Worm (Caenorhabditis elegans): Measurements from ENCODE around the gene cutl-22.

Gene cutl-22

ce11 chrV:1151324-1151742 is 9.8 kb downstream of the cutl-22 start (continued):
- peak; percentile 79 for TF ChIP-seq zim-3 (tag; optimal IDR thresholded peaks at IDR 0.05)
- peak; percentile 94 for TF ChIP-seq madf-3 (GFP tag; IDR thresholded peaks at IDR 0.05)
- TF ChIP-seq dpl-1 (GFP tag; optimal IDR thresholded peaks at IDR 0.05) = peak; percentile 37
- TF ChIP-seq lin-40 (tag; optimal IDR thresholded peaks at IDR 0.05) = peak; percentile 99
- TF ChIP-seq nhr-80 (tag; optimal IDR thresholded peaks at IDR 0.05) = peak; percentile 100
- peak; percentile 83 for TF ChIP-seq ztf-18 (tag; optimal IDR thresholded peaks at IDR 0.05)
- peak; percentile 98 for TF ChIP-seq nhr-90 (tag; optimal IDR thresholded peaks at IDR 0.05)
- TF ChIP-seq bed-2 (GFP tag; IDR thresholded peaks at IDR 0.05) = peak; percentile 86
- TF ChIP-seq fkh-3 (tag; optimal IDR thresholded peaks at IDR 0.05) = peak; percentile 61
- TF ChIP-seq tlf-1 (GFP tag; optimal IDR thresholded peaks at IDR 0.05) = peak; percentile 97
- TF ChIP-seq gei-17 (GFP tag; optimal IDR thresholded peaks at IDR 0.05) = peak; percentile 94
- peak; percentile 58 for TF ChIP-seq F33H1.4 (GFP tag; IDR thresholded peaks at IDR 0.05)
- TF ChIP-seq let-526 (GFP tag; IDR thresholded peaks at IDR 0.05) = peak; percentile 96
- no peak for TF ChIP-seq rpc-1 (optimal IDR thresholded peaks at IDR 0.05)
- no peak for TF ChIP-seq rpc-1 (tag; optimal IDR thresholded peaks at IDR 0.05)
- no peak for TF ChIP-seq snpc-1.1 (tag; optimal IDR thresholded peaks at IDR 0.05; ENCODE audit: insufficient read depth)
- TF ChIP-seq nfya-1 (tag; optimal IDR thresholded peaks at IDR 0.05; ENCODE audit: borderline replicate concordance, insufficient read depth) = no peak
- TF ChIP-seq nhr-179 (tag; optimal IDR thresholded peaks at IDR 0.05) = peak; percentile 72
- TF ChIP-seq hsf-1 (GFP tag; IDR thresholded peaks at IDR 0.05) = peak; percentile 68; the same call in 1 of the 2 replicates
- no peak for TF ChIP-seq F49E8.2 (tag; optimal IDR thresholded peaks at IDR 0.05; ENCODE audit: insufficient read depth)
- TF ChIP-seq unc-62 (GFP tag; optimal IDR thresholded peaks at IDR 0.05) = no peak
- peak; percentile 100 for TF ChIP-seq B0336.3 (GFP tag; IDR thresholded peaks at IDR 0.05)
- peak; percentile 99 for TF ChIP-seq K11D2.4 (GFP tag; IDR thresholded peaks at IDR 0.05)
- peak; percentile 53 for TF ChIP-seq nhr-27 (tag; optimal IDR thresholded peaks at IDR 0.05)
- peak; percentile 93 for TF ChIP-seq rcor-1 (GFP tag; IDR thresholded peaks at IDR 0.05)
- TF ChIP-seq snpc-3.4 (tag; optimal IDR thresholded peaks at IDR 0.05) = no peak
- TF ChIP-seq sdz-38 (tag; optimal IDR thresholded peaks at IDR 0.05) = no peak
- peak; percentile 96 for TF ChIP-seq madf-10 (tag; optimal IDR thresholded peaks at IDR 0.05)
- TF ChIP-seq ztf-22 (GFP tag; optimal IDR thresholded peaks at IDR 0.05) = peak; percentile 99
- TF ChIP-seq aptf-2 (GFP tag; conservative IDR thresholded peaks at IDR 0.05) = 0 out of 2 replicates have a peak, but pooled peaks have one; percentile 61
- TF ChIP-seq mel-28 (tag; optimal IDR thresholded peaks at IDR 0.05; ENCODE audit: borderline replicate concordance) = peak; percentile 81
- peak; percentile 99 for TF ChIP-seq Y53G8AR.9 (GFP tag; conservative IDR thresholded peaks at IDR 0.05)
- no peak for TF ChIP-seq madf-8 (GFP tag; conservative IDR thresholded peaks at IDR 0.05)
- 0 out of 2 replicates have a peak, but pooled peaks have one; percentile 51 for TF ChIP-seq ztf-28 (GFP tag; IDR thresholded peaks at IDR 0.05)
- peak; percentile 82 for TF ChIP-seq Y67H2A.10 (GFP tag; conservative IDR thresholded peaks at IDR 0.05)
- peak; percentile 98 for TF ChIP-seq F37B4.10 (GFP tag; IDR thresholded peaks at IDR 0.05)
- TF ChIP-seq bed-1 (GFP tag; IDR thresholded peaks at IDR 0.05) = no peak
- TF ChIP-seq pbrm-1 (GFP tag; IDR thresholded peaks at IDR 0.05) = peak; percentile 99
- TF ChIP-seq nfyb-1 (GFP tag; IDR thresholded peaks at IDR 0.05) = peak; percentile 98
- peak; percentile 94 for TF ChIP-seq lin-26 (GFP tag; IDR thresholded peaks at IDR 0.05)
- peak; percentile 94 for TF ChIP-seq Y95B8A.8 (GFP tag; IDR thresholded peaks at IDR 0.05)
- peak; percentile 97 for TF ChIP-seq ceh-27 (GFP tag; optimal IDR thresholded peaks at IDR 0.05)
- TF ChIP-seq B0035.1 (tag; optimal IDR thresholded peaks at IDR 0.05) = peak; percentile 96
- peak; percentile 99 for TF ChIP-seq ztf-26 (tag; optimal IDR thresholded peaks at IDR 0.05)
- peak; percentile 99 for TF ChIP-seq ztf-3 (GFP tag; optimal IDR thresholded peaks at IDR 0.05)
- TF ChIP-seq lir-1 (GFP tag; conservative IDR thresholded peaks at IDR 0.05) = peak; percentile 92
- peak; percentile 99 for TF ChIP-seq ets-4 (GFP tag; optimal IDR thresholded peaks at IDR 0.05)
- TF ChIP-seq athp-1 (tag; optimal IDR thresholded peaks at IDR 0.05) = peak; percentile 97
- TF ChIP-seq tbx-9 (tag; optimal IDR thresholded peaks at IDR 0.05; ENCODE audit: borderline replicate concordance) = peak; percentile 31

Data from whole organism, young adult.